Worm (Caenorhabditis elegans) whole organism, late embryonic: ENCODE measurements around the gene nhr-31.

Experiments
- F13H6.1 ChIP-seq: sonication (generic microtip); optimal IDR thresholded peaks from 2 replicates; lab custom pipeline; 2016; ENCODE audit warnings: missing genetic modification characterization, missing compliant biosample characterization
- ama-1 ChIP-seq: fragments of 150-350 bp; optimal IDR thresholded peaks from 2 replicates; lab custom pipeline; 2014
- ceh-19 ChIP-seq: fragments of 200-800 bp; sonication (Bioruptor generic); optimal IDR thresholded peaks from 2 replicates; lab custom pipeline; 2018; ENCODE audit warnings: mild to moderate bottlenecking, missing genetic modification characterization, missing compliant biosample characterization
- ceh-22 ChIP-seq: sonication (generic microtip); optimal IDR thresholded peaks from 2 replicates; lab custom pipeline; 2017; ENCODE audit warnings: missing biosample characterization, missing genetic modification characterization
- dmd-4 ChIP-seq: sonication (generic microtip); optimal IDR thresholded peaks from 2 replicates; lab custom pipeline; 2016; ENCODE audit warnings: borderline replicate concordance, missing genetic modification characterization, missing compliant biosample characterization
- fkh-10 ChIP-seq: fragments of 150-350 bp; optimal IDR thresholded peaks from 2 replicates; lab custom pipeline; 2014; ENCODE audit warnings: missing biosample characterization, missing genetic modification reagents, missing genetic modification characterization
- npax-4 ChIP-seq: sonication (generic microtip); optimal IDR thresholded peaks from 2 replicates; lab custom pipeline; 2016; ENCODE audit warnings: missing genetic modification characterization, missing compliant biosample characterization
- odd-2 ChIP-seq: sonication (generic microtip); optimal IDR thresholded peaks from 2 replicates; lab custom pipeline; 2017; ENCODE audit warnings: antibody characterized with exemption, mild to moderate bottlenecking, missing genetic modification characterization, missing compliant biosample characterization
- pag-3 ChIP-seq: sonication (generic microtip); optimal IDR thresholded peaks from 2 replicates; lab custom pipeline; 2016; ENCODE audit warnings: missing compliant biosample characterization, missing genetic modification characterization, borderline replicate concordance
- pax-1 ChIP-seq: fragments of 150-350 bp; optimal IDR thresholded peaks from 2 replicates; lab custom pipeline; 2014; ENCODE audit warnings: missing biosample characterization, missing genetic modification characterization
- tbx-7 ChIP-seq: sonication (generic microtip); optimal IDR thresholded peaks from 2 replicates; lab custom pipeline; 2016; ENCODE audit warnings: missing genotype, missing genetic modification characterization, missing compliant biosample characterization
- unc-86 ChIP-seq: sonication (generic microtip); optimal IDR thresholded peaks from 2 replicates; lab custom pipeline; 2016; ENCODE audit warnings: missing genetic modification characterization, missing compliant biosample characterization

DNA sequence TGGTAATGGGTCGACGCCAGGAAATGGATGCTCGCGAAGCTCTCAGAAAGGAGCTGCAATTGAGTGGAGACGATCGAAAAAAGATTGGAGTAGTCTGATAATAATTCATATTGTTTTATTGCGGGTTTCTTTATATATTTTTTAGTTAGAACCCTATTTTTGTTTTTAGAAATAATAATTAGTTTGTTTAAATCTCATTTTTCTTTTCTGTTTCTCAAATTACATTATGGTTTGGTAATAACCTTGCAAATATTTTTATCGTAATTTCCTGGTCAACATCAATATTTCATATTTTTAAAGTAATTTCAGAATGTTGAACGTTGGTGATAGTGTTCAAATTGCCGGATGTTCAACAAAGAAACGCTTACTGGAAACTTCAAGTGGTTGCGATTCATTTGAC is 12.6 kb downstream of the nhr-31 start, which contains the start of gene elpc-4:
- TF ChIP-seq pag-3 (tag; lab: Kevin White, UChicago) (no peak), ceh-19 (GFP tag; lab: Kevin White, UChicago) (no peak), ama-1 (lab: Kevin White, UChicago) (no peak), tbx-7 (tag; lab: Kevin White, UChicago) (no peak), dmd-4 (tag; lab: Kevin White, UChicago) (no peak), pax-1 (tag; lab: Kevin White, UChicago) (no peak), unc-86 (tag; lab: Kevin White, UChicago) (no peak), odd-2 (no peak), fkh-10 (GFP tag; lab: Kevin White, UChicago) (no peak), F13H6.1 (tag; lab: Kevin White, UChicago) (no peak), ceh-22 (tag; lab: Kevin White, UChicago) (no peak), npax-4 (no peak)
